Fruit fly (Drosophila melanogaster) whole organism, embryonic: ENCODE data around the gene MED18.

ENCODE experiments used
- ATbp ChIP-seq: fragments of 200-800 bp; sonication (Bioruptor generic); optimal IDR thresholded peaks from 2 replicates; lab custom pipeline; 2017; ENCODE audit warnings: missing biosample characterization, mild to moderate bottlenecking, missing genetic modification characterization, missing genetic modification reagents
- Bteb2 ChIP-seq: fragments of 200-800 bp; sonication (Bioruptor generic); optimal IDR thresholded peaks from 2 replicates; lab custom pipeline; 2016; ENCODE audit warnings: missing biosample characterization, missing genetic modification characterization
- CG10366 ChIP-seq: fragments of 200-800 bp; sonication (Bioruptor generic); IDR thresholded peaks from 2 replicates; pipeline ENCODE4 v1.3.6; 2022; ENCODE audit warnings: missing biosample characterization, missing genetic modification characterization
- CG11093 ChIP-seq: fragments of 200-800 bp; sonication (Bioruptor generic); IDR thresholded peaks from 3 replicates; pipeline ENCODE4 v1.3.6; 2022; ENCODE audit warnings: missing biosample characterization, missing genetic modification characterization
- CG13775 ChIP-seq: fragments of 200-800 bp; sonication (Bioruptor generic); optimal IDR thresholded peaks from 3 replicates; lab custom pipeline; 2017; ENCODE audit warnings: missing biosample characterization, mild to moderate bottlenecking, missing genetic modification characterization
- CG14965 ChIP-seq: fragments of 200-800 bp; sonication (Bioruptor generic); optimal IDR thresholded peaks from 2 replicates; lab custom pipeline; 2016; ENCODE audit warnings: missing biosample characterization, missing genetic modification characterization, borderline replicate concordance
- CG15514 ChIP-seq: fragments of 200-800 bp; sonication (Bioruptor generic); optimal IDR thresholded peaks from 3 replicates; lab custom pipeline; 2017; ENCODE audit warnings: missing biosample characterization, missing genetic modification characterization, mild to moderate bottlenecking, moderate library complexity, missing genetic modification reagents
- CG16813 ChIP-seq: fragments of 200-800 bp; sonication (Bioruptor generic); IDR thresholded peaks from 3 replicates; pipeline ENCODE4 v1.3.6; 2022; ENCODE audit warnings: missing biosample characterization, missing genetic modification characterization; ENCODE audit not compliant: partially characterized antibody
- CG1792 ChIP-seq: fragments of 200-800 bp; sonication (Bioruptor generic); optimal IDR thresholded peaks from 2 replicates; lab custom pipeline; 2016; ENCODE audit warnings: missing biosample characterization, missing genetic modification characterization
- CG18599 ChIP-seq: fragments of 200-800 bp; sonication (Bioruptor generic); optimal IDR thresholded peaks from 3 replicates; lab custom pipeline; 2017; ENCODE audit warnings: missing biosample characterization, missing genetic modification characterization, mild to moderate bottlenecking, moderate library complexity, missing genetic modification reagents
- CG30403 ChIP-seq: fragments of 200-800 bp; sonication (Bioruptor generic); optimal IDR thresholded peaks from 3 replicates; lab custom pipeline; 2016; ENCODE audit warnings: missing biosample characterization, missing genetic modification characterization
- CG3065 ChIP-seq: fragments of 200-800 bp; sonication (Bioruptor generic); optimal IDR thresholded peaks from 2 replicates; lab custom pipeline; 2016; ENCODE audit warnings: missing biosample characterization, missing genetic modification characterization
- CG5245 ChIP-seq: fragments of 200-800 bp; sonication (Bioruptor generic); optimal IDR thresholded peaks from 3 replicates; lab custom pipeline; 2016; ENCODE audit warnings: missing biosample characterization, missing genetic modification characterization
- CG6791 ChIP-seq: fragments of 200-800 bp; sonication (Bioruptor generic); IDR thresholded peaks from 3 replicates; pipeline ENCODE4 v1.3.6; 2022; ENCODE audit warnings: missing biosample characterization, missing genetic modification characterization; ENCODE audit not compliant: partially characterized antibody
- CG7556 ChIP-seq: fragments of 200-800 bp; sonication (Bioruptor generic); optimal IDR thresholded peaks from 2 replicates; lab custom pipeline; 2017; ENCODE audit warnings: missing biosample characterization, mild to moderate bottlenecking, missing genetic modification characterization
- CHES-1-like ChIP-seq: fragments of 200-800 bp; sonication (Bioruptor generic); optimal IDR thresholded peaks from 2 replicates; lab custom pipeline; 2016; ENCODE audit warnings: missing biosample characterization, missing genetic modification characterization
- Camta ChIP-seq: fragments of 200-800 bp; sonication (Bioruptor generic); optimal IDR thresholded peaks from 2 replicates; lab custom pipeline; 2016; ENCODE audit warnings: missing biosample characterization, missing genetic modification characterization
- D19A ChIP-seq: fragments of 200-800 bp; optimal IDR thresholded peaks from 3 replicates; lab custom pipeline; 2019; ENCODE audit warnings: missing biosample characterization, mild to moderate bottlenecking, missing genetic modification characterization, moderate library complexity
- Dbx ChIP-seq: fragments of 200-800 bp; sonication (Bioruptor generic); IDR thresholded peaks from 3 replicates; pipeline ENCODE4 v1.3.6; 2022; ENCODE audit warnings: missing biosample characterization, missing genetic modification characterization
- Drgx ChIP-seq: fragments of 200-800 bp; sonication (Bioruptor generic); IDR thresholded peaks from 2 replicates; pipeline ENCODE4 v1.3.6; 2022; ENCODE audit warnings: missing biosample characterization, missing genetic modification characterization
- HLH3B ChIP-seq: fragments of 200-800 bp; sonication (Bioruptor generic); IDR thresholded peaks from 2 replicates; pipeline ENCODE4 v1.3.6; 2022; ENCODE audit warnings: missing biosample characterization, missing genetic modification characterization
- HLHmδ ChIP-seq: fragments of 200-800 bp; sonication (Bioruptor generic); optimal IDR thresholded peaks from 2 replicates; lab custom pipeline; 2018; ENCODE audit warnings: missing biosample characterization, mild to moderate bottlenecking, missing genetic modification characterization, moderate library complexity
- Hr39 ChIP-seq: fragments of >200 bp; optimal IDR thresholded peaks from 2 replicates; lab custom pipeline; 2017
- Nf-YC ChIP-seq: fragments of 200-800 bp; optimal IDR thresholded peaks from 3 replicates; lab custom pipeline; 2019; ENCODE audit warnings: missing biosample characterization, mild to moderate bottlenecking, missing genetic modification characterization, moderate library complexity
- Ravus ChIP-seq: fragments of 200-800 bp; sonication (Bioruptor generic); IDR thresholded peaks from 2 replicates; pipeline ENCODE4 v1.3.6; 2022; ENCODE audit warnings: missing biosample characterization, missing genetic modification characterization
- Sin3A ChIP-seq: fragments of >200 bp; optimal IDR thresholded peaks from 2 replicates; lab custom pipeline; 2018
- Six4 ChIP-seq: fragments of 200-800 bp; sonication (Bioruptor generic); optimal IDR thresholded peaks from 2 replicates; lab custom pipeline; 2016; ENCODE audit warnings: missing biosample characterization, missing genetic modification characterization
- Usf ChIP-seq: fragments of 200-800 bp; sonication (Bioruptor generic); optimal IDR thresholded peaks from 2 replicates; lab custom pipeline; 2017; ENCODE audit warnings: missing genotype, missing biosample characterization, missing genetic modification characterization
- abd-A ChIP-seq: fragments of 200-800 bp; sonication (Bioruptor generic); optimal IDR thresholded peaks from 3 replicates; lab custom pipeline; 2019; ENCODE audit warnings: missing biosample characterization, mild to moderate bottlenecking, missing genetic modification characterization, moderate library complexity
- amos ChIP-seq: fragments of 200-800 bp; sonication (Bioruptor generic); IDR thresholded peaks from 2 replicates; pipeline ENCODE4 v1.3.6; 2022; ENCODE audit warnings: missing biosample characterization, missing genetic modification characterization; ENCODE audit not compliant: partially characterized antibody
- ase ChIP-seq: fragments of 200-800 bp; sonication (Bioruptor generic); IDR thresholded peaks from 3 replicates; pipeline ENCODE4 v1.3.6; 2022; ENCODE audit warnings: missing biosample characterization, missing genetic modification characterization
- bowl ChIP-seq: fragments of 200-800 bp; sonication (Bioruptor generic); IDR thresholded peaks from 2 replicates; pipeline ENCODE4 v1.3.6; 2022; ENCODE audit warnings: missing biosample characterization, missing genetic modification characterization
- cas ChIP-seq: fragments of 200-800 bp; sonication (Bioruptor generic); IDR thresholded peaks from 2 replicates; pipeline ENCODE4 v1.3.6; 2022; ENCODE audit warnings: missing biosample characterization, missing genetic modification characterization
- cato ChIP-seq: fragments of 200-800 bp; sonication (Bioruptor generic); optimal IDR thresholded peaks from 2 replicates; lab custom pipeline; 2016; ENCODE audit warnings: missing biosample characterization, missing genetic modification characterization, borderline replicate concordance
- crc ChIP-seq: fragments of 200-800 bp; sonication (Bioruptor generic); optimal IDR thresholded peaks from 2 replicates; lab custom pipeline; 2016; ENCODE audit warnings: missing biosample characterization, missing genetic modification characterization
- da ChIP-seq: fragments of 200-800 bp; sonication (Bioruptor generic); optimal IDR thresholded peaks from 2 replicates; lab custom pipeline; 2016; ENCODE audit warnings: missing biosample characterization, missing genetic modification characterization
- ems ChIP-seq: fragments of 200-800 bp; sonication (Bioruptor generic); optimal IDR thresholded peaks from 3 replicates; lab custom pipeline; 2016; ENCODE audit warnings: missing biosample characterization, missing genetic modification characterization
- eve ChIP-seq, 2 experiments: fragments of >200 bp; optimal IDR thresholded peaks; 2 replicates each; lab custom pipeline; 2017; ENCODE audit warnings: missing biosample characterization in 2 of 2, missing genetic modification characterization in 2 of 2
- fd3F ChIP-seq: fragments of 200-800 bp; sonication (Bioruptor generic); optimal IDR thresholded peaks from 2 replicates; lab custom pipeline; 2018; ENCODE audit warnings: missing biosample characterization, mild to moderate bottlenecking, missing genetic modification characterization, moderate library complexity
- gfzf ChIP-seq: fragments of 200-800 bp; sonication (Bioruptor generic); optimal IDR thresholded peaks from 2 replicates; lab custom pipeline; 2016; ENCODE audit warnings: missing biosample characterization, mild to moderate bottlenecking, missing genetic modification characterization, moderate library complexity
- ind ChIP-seq: fragments of 200-800 bp; sonication (Bioruptor generic); optimal IDR thresholded peaks from 3 replicates; lab custom pipeline; 2016; ENCODE audit warnings: missing biosample characterization, missing genetic modification characterization
- kah ChIP-seq: fragments of 200-800 bp; sonication (Bioruptor generic); optimal IDR thresholded peaks from 2 replicates; lab custom pipeline; 2018; ENCODE audit warnings: missing biosample characterization, mild to moderate bottlenecking, missing genetic modification characterization
- lab ChIP-seq: fragments of 200-800 bp; sonication (Bioruptor generic); optimal IDR thresholded peaks from 3 replicates; lab custom pipeline; 2017; ENCODE audit warnings: missing biosample characterization, missing genetic modification characterization, mild to moderate bottlenecking, moderate library complexity, missing genetic modification reagents
- maf-S ChIP-seq: fragments of 200-800 bp; sonication (Bioruptor generic); optimal IDR thresholded peaks from 2 replicates; lab custom pipeline; 2016; ENCODE audit warnings: missing biosample characterization, missing genetic modification characterization
- peb ChIP-seq: fragments of 200-800 bp; sonication (Bioruptor generic); IDR thresholded peaks from 2 replicates; pipeline ENCODE4 v1.3.6; 2022; ENCODE audit warnings: missing biosample characterization, missing genetic modification characterization
- scrt ChIP-seq: fragments of 200-800 bp; sonication (Bioruptor generic); optimal IDR thresholded peaks from 2 replicates; lab custom pipeline; 2018; ENCODE audit warnings: missing biosample characterization, mild to moderate bottlenecking, missing genetic modification characterization, moderate library complexity
- sens-2 ChIP-seq: fragments of 200-800 bp; sonication (Bioruptor generic); IDR thresholded peaks from 2 replicates; pipeline ENCODE4 v1.3.6; 2022; ENCODE audit warnings: missing biosample characterization, missing genetic modification characterization
- sisA ChIP-seq: fragments of 200-800 bp; sonication (Bioruptor generic); IDR thresholded peaks from 2 replicates; pipeline ENCODE4 v1.3.6; 2022; ENCODE audit warnings: missing biosample characterization, missing genetic modification characterization
- sna ChIP-seq: fragments of 200-800 bp; sonication (Bioruptor generic); IDR thresholded peaks from 2 replicates; pipeline ENCODE4 v1.3.6; 2022; ENCODE audit warnings: missing biosample characterization, missing genetic modification characterization; ENCODE audit not compliant: partially characterized antibody
- tll ChIP-seq, 2 experiments: fragments of 200-800 bp in 1 of 2; fragments of >200 bp in 1 of 2; sonication (Bioruptor generic) in 1 of 2; optimal IDR thresholded peaks; 2 replicates each; lab custom pipeline; 2017 to 2019; ENCODE audit warnings: missing biosample characterization in 2 of 2, missing genetic modification characterization in 2 of 2, mild to moderate bottlenecking in 1 of 2, moderate library complexity in 1 of 2
- trh ChIP-seq: fragments of 200-800 bp; sonication (Bioruptor generic); optimal IDR thresholded peaks from 2 replicates; lab custom pipeline; 2016; ENCODE audit warnings: missing biosample characterization, missing genetic modification characterization
- yki ChIP-seq: fragments of >200 bp; optimal IDR thresholded peaks from 3 replicates; lab custom pipeline; 2018

The MED18 gene

dm6 chrX:1854070-1854469 is 11.6 kb upstream of the MED18 start (continued):
- TF ChIP-seq CG14965 (GFP tag; lab: Kevin White, UChicago) (peak; percentile 50), sisA (no peak), ind (GFP tag; lab: Kevin White, UChicago) (peak; percentile 10), amos (GFP tag; lab: Robert Waterston, UW) (no peak), CG6791 (no peak), cas (GFP tag; lab: Robert Waterston, UW) (peak; percentile 66; the same call in 1 of the 2 replicates), CG11093 (GFP tag; lab: Robert Waterston, UW) (no peak), CG5245 (GFP tag; lab: Kevin White, UChicago) (no peak), HLHmδ (GFP tag; lab: Kevin White, UChicago) (no peak), Hr39 (no peak), yki (no peak), CG15514 (peak; percentile 92), CG3065 (GFP tag; lab: Kevin White, UChicago) (no peak), ems (GFP tag; lab: Kevin White, UChicago) (peak; percentile 31), CG18599 (GFP tag; lab: Kevin White, UChicago) (peak; percentile 96), CG7556 (GFP tag; lab: Kevin White, UChicago) (peak; percentile 72), Sin3A (lab: Kevin White, UChicago) (no peak), cato (GFP tag; lab: Kevin White, UChicago) (no peak), maf-S (GFP tag; lab: Kevin White, UChicago) (peak; percentile 54), CG16813 (no peak), da (peak; percentile 46), CG10366 (GFP tag; lab: Robert Waterston, UW) (no peak), Usf (GFP tag; lab: Kevin White, UChicago) (no peak), Camta (GFP tag; lab: Kevin White, UChicago) (peak; percentile 59), Dbx (peak; percentile 89; the same call in 2 of the 3 replicates), CG30403 (GFP tag; lab: Kevin White, UChicago) (peak; percentile 8), ATbp (GFP tag; lab: Kevin White, UChicago) (peak; percentile 67), ase (peak; percentile 57; the same call in 2 of the 3 replicates), Nf-YC (peak; percentile 35), abd-A (tag; lab: Kevin White, UChicago) (no peak), CG1792 (GFP tag; lab: Kevin White, UChicago) (peak; percentile 57), lab (GFP tag; lab: Kevin White, UChicago) (peak; percentile 97), bowl (GFP tag; lab: Robert Waterston, UW) (no peak), tll (GFP tag; optimal IDR thresholded peaks at IDR 0.05; lab: Kevin White, UChicago) (no peak), Bteb2 (peak; percentile 79), trh (peak; percentile 39), eve (GFP tag; optimal IDR thresholded peaks at IDR 0.05; lab: Kevin White, UChicago) (no peak), kah (GFP tag; lab: Kevin White, UChicago) (no peak), CG13775 (GFP tag; lab: Kevin White, UChicago) (peak; percentile 5), Ravus (GFP tag; lab: Robert Waterston, UW) (no peak; the same call in 1 of the 2 replicates), peb (no peak), Six4 (GFP tag; lab: Kevin White, UChicago) (no peak), CHES-1-like (peak; percentile 70), gfzf (no peak), crc (peak; percentile 50), fd3F (peak; percentile 69), scrt (GFP tag; lab: Kevin White, UChicago) (peak; percentile 68), sens-2 (GFP tag; lab: Robert Waterston, UW) (no peak), sna (no peak), HLH3B (GFP tag; lab: Robert Waterston, UW) (peak; percentile 74; the same call in 1 of the 2 replicates), Drgx (GFP tag; lab: Robert Waterston, UW) (no peak), D19A (tag; lab: Kevin White, UChicago) (no peak)
